Fruit fly (Drosophila melanogaster) whole organism, embryonic: ENCODE measurements around the gene CG6254.

Experiments used
- Antp ChIP-seq: fragments of 200-800 bp; sonication (Bioruptor generic); optimal IDR thresholded peaks from 3 replicates; lab custom pipeline; 2016; ENCODE audit warnings: missing biosample characterization, missing genetic modification characterization
- Asciz ChIP-seq: fragments of 200-800 bp; sonication (Bioruptor generic); optimal IDR thresholded peaks from 2 replicates; lab custom pipeline; 2017; ENCODE audit warnings: missing biosample characterization, mild to moderate bottlenecking, missing genetic modification characterization, missing genetic modification reagents
- Atf-2 ChIP-seq: fragments of 200-800 bp; sonication (Bioruptor generic); optimal IDR thresholded peaks from 2 replicates; lab custom pipeline; 2016; ENCODE audit warnings: missing biosample characterization, missing genetic modification characterization
- B-H2 ChIP-seq: fragments of 200-800 bp; sonication (Bioruptor generic); optimal IDR thresholded peaks from 2 replicates; lab custom pipeline; 2018; ENCODE audit warnings: missing biosample characterization, mild to moderate bottlenecking, missing genetic modification characterization
- BEAF-32 ChIP-seq: fragments of 200-800 bp; sonication (Bioruptor generic); optimal IDR thresholded peaks from 3 replicates; lab custom pipeline; 2017; ENCODE audit warnings: missing biosample characterization, missing genetic modification characterization, mild to moderate bottlenecking, moderate library complexity, missing genetic modification reagents
- CG11695 ChIP-seq: fragments of 200-800 bp; sonication (Bioruptor generic); IDR thresholded peaks from 3 replicates; pipeline ENCODE4 v1.3.6; 2022; ENCODE audit warnings: missing biosample characterization, missing genetic modification characterization
- CG1233 ChIP-seq: fragments of 200-800 bp; sonication (Bioruptor generic); optimal IDR thresholded peaks from 4 replicates; lab custom pipeline; 2018; ENCODE audit warnings: missing biosample characterization, mild to moderate bottlenecking, missing genetic modification characterization
- CG13123 ChIP-seq: fragments of 200-800 bp; sonication (Bioruptor generic); optimal IDR thresholded peaks from 2 replicates; lab custom pipeline; 2016; ENCODE audit warnings: missing biosample characterization, missing genetic modification characterization
- CG18262 ChIP-seq: fragments of 200-800 bp; optimal IDR thresholded peaks from 3 replicates; lab custom pipeline; 2019; ENCODE audit warnings: missing biosample characterization, mild to moderate bottlenecking, missing genetic modification characterization, moderate library complexity
- CG18599 ChIP-seq: fragments of 200-800 bp; sonication (Bioruptor generic); optimal IDR thresholded peaks from 3 replicates; lab custom pipeline; 2017; ENCODE audit warnings: missing biosample characterization, missing genetic modification characterization, mild to moderate bottlenecking, moderate library complexity, missing genetic modification reagents
- CG18764 ChIP-seq: fragments of 200-800 bp; sonication (Bioruptor generic); optimal IDR thresholded peaks from 3 replicates; lab custom pipeline; 2016; ENCODE audit warnings: missing biosample characterization, missing genetic modification characterization
- CG2129 ChIP-seq: fragments of 200-800 bp; sonication (Bioruptor generic); IDR thresholded peaks from 2 replicates; pipeline ENCODE4 v1.3.6; 2022; ENCODE audit warnings: missing biosample characterization, missing genetic modification characterization; ENCODE audit not compliant: partially characterized antibody
- CG2875 ChIP-seq: fragments of 200-800 bp; sonication (Bioruptor generic); optimal IDR thresholded peaks from 2 replicates; lab custom pipeline; 2017; ENCODE audit warnings: missing biosample characterization, mild to moderate bottlenecking, missing genetic modification characterization, missing genetic modification reagents
- CG34376 ChIP-seq: fragments of 200-800 bp; sonication (Bioruptor generic); optimal IDR thresholded peaks from 2 replicates; lab custom pipeline; 2018; ENCODE audit warnings: missing biosample characterization, mild to moderate bottlenecking, missing genetic modification characterization
- CG34422 ChIP-seq: fragments of 200-800 bp; sonication (Bioruptor generic); IDR thresholded peaks from 3 replicates; pipeline ENCODE4 v1.3.6; 2022; ENCODE audit warnings: missing biosample characterization, missing genetic modification characterization
- CG4424 ChIP-seq: fragments of 200-800 bp; sonication (Bioruptor generic); optimal IDR thresholded peaks from 3 replicates; lab custom pipeline; 2016; ENCODE audit warnings: missing biosample characterization, missing genetic modification characterization
- CG4854 ChIP-seq: fragments of 200-800 bp; sonication (Bioruptor generic); optimal IDR thresholded peaks from 2 replicates; lab custom pipeline; 2016; ENCODE audit warnings: missing biosample characterization, missing genetic modification characterization, inconsistent platforms
- CG8290 ChIP-seq, 3 experiments: fragments of 200-800 bp; sonication (Bioruptor generic); optimal IDR thresholded peaks; 2 replicates each; lab custom pipeline; 2016 to 2019; ENCODE audit warnings: missing biosample characterization in 3 of 3, missing genetic modification characterization in 3 of 3, mild to moderate bottlenecking in 2 of 3, moderate library complexity in 1 of 3
- CG9437 ChIP-seq: fragments of 200-800 bp; sonication (Bioruptor generic); optimal IDR thresholded peaks from 2 replicates; lab custom pipeline; 2018; ENCODE audit warnings: missing biosample characterization, mild to moderate bottlenecking, missing genetic modification characterization
- Camta ChIP-seq: fragments of 200-800 bp; sonication (Bioruptor generic); optimal IDR thresholded peaks from 2 replicates; lab custom pipeline; 2016; ENCODE audit warnings: missing biosample characterization, missing genetic modification characterization
- Chrac-16 ChIP-seq: fragments of 200-800 bp; sonication (Bioruptor generic); optimal IDR thresholded peaks from 3 replicates; lab custom pipeline; 2016; ENCODE audit warnings: missing biosample characterization, missing genetic modification characterization
- CrebB ChIP-seq: fragments of 200-800 bp; sonication (Bioruptor generic); optimal IDR thresholded peaks from 3 replicates; lab custom pipeline; 2018; ENCODE audit warnings: missing biosample characterization, mild to moderate bottlenecking, missing genetic modification characterization
- D ChIP-seq, 2 experiments: fragments of 200-800 bp in 1 of 2; fragments of >200 bp in 1 of 2; sonication (Bioruptor generic) in 1 of 2; optimal IDR thresholded peaks; 2 replicates in 1 of 2; 3 replicates in 1 of 2; lab custom pipeline; 2017; ENCODE audit warnings: mild to moderate bottlenecking in 1 of 2, missing biosample characterization in 1 of 2, missing genetic modification characterization in 1 of 2, missing genetic modification reagents in 1 of 2
- D19A ChIP-seq: fragments of 200-800 bp; optimal IDR thresholded peaks from 3 replicates; lab custom pipeline; 2019; ENCODE audit warnings: missing biosample characterization, mild to moderate bottlenecking, missing genetic modification characterization, moderate library complexity
- Doc2 ChIP-seq: fragments of 200-800 bp; sonication (Bioruptor generic); IDR thresholded peaks from 2 replicates; pipeline ENCODE4 v1.3.6; 2022; ENCODE audit warnings: missing biosample characterization, missing genetic modification characterization
- Doc3 ChIP-seq: fragments of 200-800 bp; sonication (Bioruptor generic); IDR thresholded peaks from 3 replicates; pipeline ENCODE4 v1.3.6; 2022; ENCODE audit warnings: missing biosample characterization, missing genetic modification characterization; ENCODE audit not compliant: partially characterized antibody
- H15 ChIP-seq: fragments of 200-800 bp; sonication (Bioruptor generic); IDR thresholded peaks from 3 replicates; pipeline ENCODE4 v1.3.6; 2022; ENCODE audit warnings: missing biosample characterization, missing genetic modification characterization
- HLHmδ ChIP-seq: fragments of 200-800 bp; sonication (Bioruptor generic); optimal IDR thresholded peaks from 2 replicates; lab custom pipeline; 2018; ENCODE audit warnings: missing biosample characterization, mild to moderate bottlenecking, missing genetic modification characterization, moderate library complexity
- Hmr ChIP-seq: fragments of 200-800 bp; sonication (Bioruptor generic); optimal IDR thresholded peaks from 3 replicates; lab custom pipeline; 2017; ENCODE audit warnings: mild to moderate bottlenecking, missing biosample characterization, missing genetic modification reagents, missing genetic modification characterization
- Kr ChIP-seq: fragments of 200-800 bp; sonication (Bioruptor generic); optimal IDR thresholded peaks from 2 replicates; lab custom pipeline; 2017; ENCODE audit warnings: missing biosample characterization, mild to moderate bottlenecking, missing genetic modification characterization
- Lhr ChIP-seq: fragments of 200-800 bp; sonication (Bioruptor generic); optimal IDR thresholded peaks from 3 replicates; lab custom pipeline; 2017; ENCODE audit warnings: mild to moderate bottlenecking, missing biosample characterization, missing genetic modification reagents, missing genetic modification characterization
- Sry-δ ChIP-seq: fragments of 200-800 bp; sonication (Bioruptor generic); optimal IDR thresholded peaks from 2 replicates; lab custom pipeline; 2016; ENCODE audit warnings: missing biosample characterization, missing genetic modification characterization
- Usf ChIP-seq: fragments of 200-800 bp; sonication (Bioruptor generic); optimal IDR thresholded peaks from 2 replicates; lab custom pipeline; 2017; ENCODE audit warnings: missing genotype, missing biosample characterization, missing genetic modification characterization
- abd-A ChIP-seq: fragments of 200-800 bp; sonication (Bioruptor generic); optimal IDR thresholded peaks from 3 replicates; lab custom pipeline; 2019; ENCODE audit warnings: missing biosample characterization, mild to moderate bottlenecking, missing genetic modification characterization, moderate library complexity
- bab2 ChIP-seq: fragments of 200-800 bp; sonication (Bioruptor generic); optimal IDR thresholded peaks from 2 replicates; lab custom pipeline; 2016; ENCODE audit warnings: missing biosample characterization, missing genetic modification characterization
- cad ChIP-seq: fragments of >200 bp; optimal IDR thresholded peaks from 2 replicates; lab custom pipeline; 2017; ENCODE audit warnings: missing biosample characterization, missing genetic modification characterization
- exex ChIP-seq: fragments of 200-800 bp; sonication (Bioruptor generic); optimal IDR thresholded peaks from 4 replicates; lab custom pipeline; 2018; ENCODE audit warnings: missing biosample characterization, mild to moderate bottlenecking, missing genetic modification characterization, moderate library complexity
- eyg ChIP-seq: fragments of 200-800 bp; sonication (Bioruptor generic); optimal IDR thresholded peaks from 3 replicates; lab custom pipeline; 2016; ENCODE audit warnings: missing biosample characterization, missing genetic modification characterization
- fd96Cb ChIP-seq: fragments of 200-800 bp; sonication (Bioruptor generic); optimal IDR thresholded peaks from 2 replicates; lab custom pipeline; 2018; ENCODE audit warnings: missing biosample characterization, mild to moderate bottlenecking, missing genetic modification characterization, moderate library complexity
- gfzf ChIP-seq: fragments of 200-800 bp; sonication (Bioruptor generic); optimal IDR thresholded peaks from 2 replicates; lab custom pipeline; 2016; ENCODE audit warnings: missing biosample characterization, mild to moderate bottlenecking, missing genetic modification characterization, moderate library complexity
- grau ChIP-seq: fragments of 200-800 bp; optimal IDR thresholded peaks from 3 replicates; lab custom pipeline; 2019; ENCODE audit warnings: missing biosample characterization, mild to moderate bottlenecking, missing genetic modification characterization, moderate library complexity
- ham ChIP-seq: fragments of 200-800 bp; sonication (Bioruptor generic); IDR thresholded peaks from 2 replicates; pipeline ENCODE4 v1.3.6; 2022; ENCODE audit warnings: missing biosample characterization, missing genetic modification characterization
- knrl ChIP-seq: fragments of 200-800 bp; sonication (Bioruptor generic); IDR thresholded peaks from 3 replicates; pipeline ENCODE4 v1.3.6; 2022; ENCODE audit warnings: missing biosample characterization, missing genetic modification characterization; ENCODE audit not compliant: partially characterized antibody
- prd ChIP-seq, 3 experiments: fragments of >200 bp in 2 of 3; fragments of 200-800 bp in 1 of 3; sonication (Bioruptor generic) in 1 of 3; optimal IDR thresholded peaks in 2 of 3; IDR thresholded peaks in 1 of 3; 2 replicates in 2 of 3; 3 replicates in 1 of 3; pipeline versions ENCODE4 v1.3.6 to Lab custom; 2017 to 2022; ENCODE audit warnings: missing biosample characterization in 1 of 3, missing genetic modification characterization in 1 of 3
- sim ChIP-seq: fragments of 200-800 bp; sonication (Bioruptor generic); IDR thresholded peaks from 2 replicates; pipeline ENCODE4 v1.3.6; 2022; ENCODE audit warnings: missing biosample characterization, missing genetic modification characterization
- zen ChIP-seq: fragments of 200-800 bp; sonication (Bioruptor generic); optimal IDR thresholded peaks from 3 replicates; lab custom pipeline; 2018; ENCODE audit warnings: missing biosample characterization, mild to moderate bottlenecking, missing genetic modification characterization, moderate library complexity
- zen2 ChIP-seq: fragments of 200-800 bp; sonication (Bioruptor generic); IDR thresholded peaks from 3 replicates; pipeline ENCODE4 v1.3.6; 2022; ENCODE audit warnings: missing biosample characterization, missing genetic modification characterization; ENCODE audit not compliant: partially characterized antibody

CG6254 gene

DNA sequence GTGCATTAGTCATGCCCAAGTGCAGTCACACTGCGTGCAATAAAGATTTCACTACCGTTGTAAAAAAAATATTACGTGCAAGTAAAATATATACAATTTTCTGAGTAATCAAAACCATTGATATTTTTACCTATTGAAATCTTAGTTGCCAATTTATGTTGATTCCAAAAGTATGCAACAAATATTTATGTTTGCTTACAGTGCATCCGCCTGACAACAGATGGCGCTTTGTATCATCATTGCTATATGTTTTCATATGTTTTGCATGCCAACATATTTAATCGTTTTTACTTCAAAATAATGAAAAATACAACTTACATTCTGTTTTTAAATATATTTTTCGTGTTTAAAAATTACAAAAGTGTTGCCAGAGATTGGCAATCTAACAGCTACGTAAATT is 42.4 kb upstream of the CG6254 start (continued):
- TF ChIP-seq Doc2 (GFP tag; lab: Robert Waterston, UW), result no peak
- TF ChIP-seq BEAF-32 (GFP tag; lab: Kevin White, UChicago), result no peak
- TF ChIP-seq CG18262 (tag; lab: Kevin White, UChicago), result peak; percentile 28
- TF ChIP-seq knrl, result peak; percentile 42; the same call in 1 of the 3 replicates
- peak; percentile 28 for TF ChIP-seq CG9437 (GFP tag; lab: Kevin White, UChicago)
- TF ChIP-seq eyg (GFP tag; lab: Kevin White, UChicago), result no peak
- no peak for TF ChIP-seq B-H2 (GFP tag; lab: Kevin White, UChicago)
- no peak for TF ChIP-seq HLHmδ (GFP tag; lab: Kevin White, UChicago)
- TF ChIP-seq Antp (GFP tag; lab: Kevin White, UChicago), result no peak
- TF ChIP-seq Camta, result peak; percentile 29
- no peak for TF ChIP-seq D (optimal IDR thresholded peaks at IDR 0.05; lab: Kevin White, UChicago)
- TF ChIP-seq D (GFP tag; optimal IDR thresholded peaks at IDR 0.05; lab: Kevin White, UChicago), result peak; percentile 38
- peak; percentile 0 for TF ChIP-seq Kr (GFP tag; lab: Kevin White, UChicago)
- peak; percentile 15 for TF ChIP-seq Hmr (GFP tag; lab: Kevin White, UChicago)
- TF ChIP-seq CG8290 (GFP tag; optimal IDR thresholded peaks at IDR 0.05; lab: Kevin White, UChicago), result peak; percentile 14
- peak in 1 of 2 experiments; percentile 26 for TF ChIP-seq CG8290 (tag; optimal IDR thresholded peaks at IDR 0.05; lab: Kevin White, UChicago)
- no peak for TF ChIP-seq Doc3 (GFP tag; lab: Robert Waterston, UW)
- TF ChIP-seq ham (GFP tag; lab: Robert Waterston, UW), result no peak
- peak; percentile 36 for TF ChIP-seq CG4854
- peak; percentile 44 for TF ChIP-seq CG2875
- no peak for TF ChIP-seq prd (optimal IDR thresholded peaks at IDR 0.05; lab: Kevin White, UChicago)
- TF ChIP-seq prd (GFP tag; IDR thresholded peaks at IDR 0.05; lab: Robert Waterston, UW), result 0 out of 3 replicates have a peak, but pooled peaks have one; percentile 30
- no peak for TF ChIP-seq CrebB (tag; lab: Kevin White, UChicago)
- TF ChIP-seq Chrac-16 (GFP tag; lab: Kevin White, UChicago), result peak; percentile 6
- peak; percentile 21 for TF ChIP-seq Asciz (GFP tag; lab: Kevin White, UChicago)
- no peak for TF ChIP-seq exex (tag; lab: Kevin White, UChicago)
- peak; percentile 1 for TF ChIP-seq Lhr
- no peak for TF ChIP-seq CG13123 (GFP tag; lab: Kevin White, UChicago)
- TF ChIP-seq sim (GFP tag; lab: Robert Waterston, UW), result no peak
- TF ChIP-seq cad, result no peak
- no peak for TF ChIP-seq CG2129
- TF ChIP-seq CG18764, result peak; percentile 24
- TF ChIP-seq Atf-2 (GFP tag; lab: Kevin White, UChicago), result no peak
- no peak for TF ChIP-seq CG18599 (GFP tag; lab: Kevin White, UChicago)
- TF ChIP-seq CG1233 (GFP tag; lab: Kevin White, UChicago), result peak; percentile 35
- TF ChIP-seq zen (tag; lab: Kevin White, UChicago), result peak; percentile 75
- no peak for TF ChIP-seq zen2
- TF ChIP-seq gfzf (GFP tag; lab: Kevin White, UChicago), result no peak
- TF ChIP-seq Usf (GFP tag; lab: Kevin White, UChicago), result no peak
- TF ChIP-seq abd-A, result no peak
- no peak for TF ChIP-seq Sry-δ (GFP tag; lab: Kevin White, UChicago)
- TF ChIP-seq CG11695, result no peak
- no peak for TF ChIP-seq D19A (tag; lab: Kevin White, UChicago)
- no peak for TF ChIP-seq H15 (GFP tag; lab: Robert Waterston, UW)
- TF ChIP-seq CG4424 (GFP tag; lab: Kevin White, UChicago), result peak; percentile 61
- no peak for TF ChIP-seq bab2 (GFP tag; lab: Kevin White, UChicago)
- no peak for TF ChIP-seq CG34422
- peak; percentile 23 for TF ChIP-seq grau
- TF ChIP-seq fd96Cb (tag; lab: Kevin White, UChicago), result no peak
- TF ChIP-seq CG34376 (GFP tag; lab: Kevin White, UChicago), result no peak
